Worm (Caenorhabditis elegans) whole organism, L2 larva: ENCODE results near the gene vps-32.1.

Source experiments
- elt-3 ChIP-seq: sonication (generic microtip); optimal IDR thresholded peaks from 2 replicates; lab custom pipeline; 2017; ENCODE audit warnings: missing biosample characterization, missing genetic modification characterization
- gmeb-1 ChIP-seq: fragments of 150-350 bp; optimal IDR thresholded peaks from 2 replicates; lab custom pipeline; 2014; ENCODE audit warnings: missing biosample characterization, missing genetic modification characterization

DNA sequence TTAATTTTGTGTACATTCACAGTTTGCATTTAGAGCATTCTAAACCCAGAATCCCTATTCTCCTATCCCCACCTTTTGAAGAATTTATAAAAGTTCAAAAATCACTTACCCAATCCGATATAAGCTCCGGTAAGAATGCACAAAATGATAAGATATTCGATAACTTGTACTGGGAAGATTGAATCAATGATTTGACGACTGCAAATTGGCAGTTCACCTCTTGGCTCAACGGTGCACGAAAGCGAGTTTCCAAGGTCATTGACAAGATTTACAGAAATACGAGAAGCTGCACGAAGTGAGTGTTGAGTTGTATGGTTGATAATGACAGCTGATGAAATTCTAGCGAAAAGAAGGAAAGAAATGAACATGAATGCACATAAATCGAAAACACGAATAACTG, 29.2 kb upstream of the vps-32.1 start:
- TF ChIP-seq gmeb-1 (no peak), elt-3 (no peak)
